Fruit fly (Drosophila melanogaster) whole organism, embryonic: ENCODE data around the gene CG45045.

Experiments used
- Atf6 ChIP-seq: fragments of 200-800 bp; sonication (Bioruptor generic); IDR thresholded peaks from 2 replicates; pipeline ENCODE4 v1.3.6; 2022; ENCODE audit warnings: missing biosample characterization, missing genetic modification characterization
- B-H1 ChIP-seq: fragments of 200-800 bp; sonication (Bioruptor generic); IDR thresholded peaks from 3 replicates; pipeline ENCODE4 v1.3.6; 2022; ENCODE audit warnings: missing biosample characterization, missing genetic modification characterization
- BEAF-32 ChIP-seq: fragments of 200-800 bp; sonication (Bioruptor generic); optimal IDR thresholded peaks from 3 replicates; lab custom pipeline; 2017; ENCODE audit warnings: missing biosample characterization, missing genetic modification characterization, mild to moderate bottlenecking, moderate library complexity, missing genetic modification reagents
- C15 ChIP-seq: fragments of 200-800 bp; sonication (Bioruptor generic); IDR thresholded peaks from 3 replicates; pipeline ENCODE4 v1.3.6; 2022; ENCODE audit warnings: missing biosample characterization, missing genetic modification characterization
- CG10274 ChIP-seq: fragments of 200-800 bp; sonication (Bioruptor generic); optimal IDR thresholded peaks from 3 replicates; lab custom pipeline; 2017; ENCODE audit warnings: missing biosample characterization, mild to moderate bottlenecking, missing genetic modification characterization
- CG12071 ChIP-seq: fragments of 200-800 bp; sonication (Bioruptor generic); optimal IDR thresholded peaks from 3 replicates; lab custom pipeline; 2018; ENCODE audit warnings: missing biosample characterization, mild to moderate bottlenecking, missing genetic modification characterization
- CG13775 ChIP-seq: fragments of 200-800 bp; sonication (Bioruptor generic); optimal IDR thresholded peaks from 3 replicates; lab custom pipeline; 2017; ENCODE audit warnings: missing biosample characterization, mild to moderate bottlenecking, missing genetic modification characterization
- CG14050 ChIP-seq: fragments of 200-800 bp; sonication (Bioruptor generic); IDR thresholded peaks from 3 replicates; pipeline ENCODE4 v1.3.6; 2022; ENCODE audit warnings: missing biosample characterization, missing genetic modification characterization
- CG1529 ChIP-seq: fragments of 200-800 bp; sonication (Bioruptor generic); optimal IDR thresholded peaks from 3 replicates; lab custom pipeline; 2018; ENCODE audit warnings: missing biosample characterization, missing genetic modification characterization
- CG17186 ChIP-seq: fragments of 200-800 bp; sonication (Bioruptor generic); optimal IDR thresholded peaks from 3 replicates; lab custom pipeline; 2017; ENCODE audit warnings: missing biosample characterization, missing genetic modification reagents, missing genetic modification characterization
- CG17568 ChIP-seq: fragments of 200-800 bp; sonication (Bioruptor generic); optimal IDR thresholded peaks from 2 replicates; lab custom pipeline; 2018; ENCODE audit warnings: missing biosample characterization, mild to moderate bottlenecking, missing genetic modification characterization, moderate library complexity
- CG2712 ChIP-seq: fragments of 200-800 bp; optimal IDR thresholded peaks from 3 replicates; lab custom pipeline; 2019; ENCODE audit warnings: missing biosample characterization, mild to moderate bottlenecking, missing genetic modification characterization, moderate library complexity
- CG2875 ChIP-seq: fragments of 200-800 bp; sonication (Bioruptor generic); optimal IDR thresholded peaks from 2 replicates; lab custom pipeline; 2017; ENCODE audit warnings: missing biosample characterization, mild to moderate bottlenecking, missing genetic modification characterization, missing genetic modification reagents
- CG43689 ChIP-seq: fragments of 200-800 bp; sonication (Bioruptor generic); IDR thresholded peaks from 2 replicates; pipeline ENCODE4 v1.3.6; 2022; ENCODE audit warnings: missing biosample characterization, missing genetic modification characterization
- CG6813 ChIP-seq: fragments of 200-800 bp; sonication (Bioruptor generic); optimal IDR thresholded peaks from 2 replicates; lab custom pipeline; 2017; ENCODE audit warnings: missing biosample characterization, missing genetic modification characterization, mild to moderate bottlenecking, moderate library complexity, missing genetic modification reagents
- CG6854 ChIP-seq: fragments of 200-800 bp; sonication (Bioruptor generic); optimal IDR thresholded peaks from 3 replicates; lab custom pipeline; 2017; ENCODE audit warnings: missing biosample characterization, mild to moderate bottlenecking, missing genetic modification characterization
- CG7271 ChIP-seq: fragments of 200-800 bp; sonication (Bioruptor generic); optimal IDR thresholded peaks from 2 replicates; lab custom pipeline; 2018; ENCODE audit warnings: missing biosample characterization, mild to moderate bottlenecking, missing genetic modification characterization, moderate library complexity
- CG7372 ChIP-seq: fragments of 200-800 bp; sonication (Bioruptor generic); IDR thresholded peaks from 2 replicates; pipeline ENCODE4 v1.3.6; 2022; ENCODE audit warnings: missing biosample characterization, missing genetic modification characterization
- CG7987 ChIP-seq: fragments of 200-800 bp; sonication (Bioruptor generic); optimal IDR thresholded peaks from 2 replicates; lab custom pipeline; 2018; ENCODE audit warnings: missing biosample characterization, mild to moderate bottlenecking, missing genetic modification characterization, moderate library complexity
- CG8765 ChIP-seq: fragments of 200-800 bp; sonication (Bioruptor generic); IDR thresholded peaks from 2 replicates; pipeline ENCODE4 v1.3.6; 2022; ENCODE audit warnings: missing biosample characterization, missing genetic modification characterization
- CG9932 ChIP-seq: fragments of 200-800 bp; sonication (Bioruptor generic); IDR thresholded peaks from 2 replicates; pipeline ENCODE4 v1.3.6; 2022; ENCODE audit warnings: missing biosample characterization, missing genetic modification characterization
- Chrac-16 ChIP-seq: fragments of 200-800 bp; sonication (Bioruptor generic); optimal IDR thresholded peaks from 3 replicates; lab custom pipeline; 2016; ENCODE audit warnings: missing biosample characterization, missing genetic modification characterization
- Drgx ChIP-seq: fragments of 200-800 bp; sonication (Bioruptor generic); IDR thresholded peaks from 2 replicates; pipeline ENCODE4 v1.3.6; 2022; ENCODE audit warnings: missing biosample characterization, missing genetic modification characterization
- Fer2 ChIP-seq: fragments of 200-800 bp; sonication (Bioruptor generic); optimal IDR thresholded peaks from 2 replicates; lab custom pipeline; 2018; ENCODE audit warnings: missing biosample characterization, mild to moderate bottlenecking, missing genetic modification characterization, moderate library complexity
- HHEX ChIP-seq: fragments of 200-800 bp; sonication (Bioruptor generic); optimal IDR thresholded peaks from 3 replicates; lab custom pipeline; 2017; ENCODE audit warnings: missing biosample characterization, mild to moderate bottlenecking, missing genetic modification characterization, missing genetic modification reagents
- HLH3B ChIP-seq: fragments of 200-800 bp; sonication (Bioruptor generic); IDR thresholded peaks from 2 replicates; pipeline ENCODE4 v1.3.6; 2022; ENCODE audit warnings: missing biosample characterization, missing genetic modification characterization
- Hr78 ChIP-seq, 2 experiments: fragments of 200-800 bp in 1 of 2; fragments of >200 bp in 1 of 2; sonication (Bioruptor generic) in 1 of 2; optimal IDR thresholded peaks; 2 replicates each; lab custom pipeline; 2017 to 2019; ENCODE audit warnings: missing biosample characterization in 2 of 2, missing genetic modification characterization in 2 of 2, mild to moderate bottlenecking in 1 of 2, moderate library complexity in 1 of 2
- Myb ChIP-seq: fragments of 200-800 bp; sonication (Bioruptor generic); optimal IDR thresholded peaks from 2 replicates; lab custom pipeline; 2016; ENCODE audit warnings: missing biosample characterization, missing genetic modification characterization
- Oaz ChIP-seq: fragments of 200-800 bp; sonication (Bioruptor generic); IDR thresholded peaks from 2 replicates; pipeline ENCODE4 v1.3.6; 2022; ENCODE audit warnings: missing biosample characterization, missing genetic modification characterization
- Pdp1 ChIP-seq, 2 experiments: fragments of 200-800 bp; sonication (Bioruptor generic); optimal IDR thresholded peaks; 3 replicates each; lab custom pipeline; 2016; ENCODE audit warnings: missing biosample characterization in 2 of 2, missing genetic modification characterization in 2 of 2, mild to moderate bottlenecking in 1 of 2, moderate library complexity in 1 of 2
- Rx ChIP-seq: fragments of 200-800 bp; sonication (Bioruptor generic); IDR thresholded peaks from 2 replicates; pipeline ENCODE4 v1.3.6; 2022; ENCODE audit warnings: missing biosample characterization, missing genetic modification characterization
- ara ChIP-seq: fragments of 200-800 bp; sonication (Bioruptor generic); IDR thresholded peaks from 2 replicates; pipeline ENCODE4 v1.3.6; 2022; ENCODE audit warnings: missing biosample characterization, missing genetic modification characterization
- ash1 ChIP-seq: fragments of 200-800 bp; sonication (Bioruptor generic); optimal IDR thresholded peaks from 2 replicates; lab custom pipeline; 2018; ENCODE audit warnings: missing biosample characterization, mild to moderate bottlenecking, missing genetic modification characterization
- bsh ChIP-seq, 2 experiments: fragments of 200-800 bp; sonication (Bioruptor generic); optimal IDR thresholded peaks; 2 replicates each; lab custom pipeline; 2017 to 2018; ENCODE audit warnings: mild to moderate bottlenecking in 2 of 2, missing biosample characterization in 2 of 2, missing genetic modification characterization in 2 of 2, moderate library complexity in 1 of 2
- chm ChIP-seq: fragments of 200-800 bp; sonication (Bioruptor generic); IDR thresholded peaks from 2 replicates; pipeline ENCODE4 v1.3.6; 2022; ENCODE audit warnings: missing biosample characterization, missing genetic modification characterization
- dpn ChIP-seq, 2 experiments: fragments of 200-800 bp; sonication (Bioruptor generic); optimal IDR thresholded peaks; 3 replicates each; lab custom pipeline; 2016; ENCODE audit warnings: missing biosample characterization in 2 of 2, missing genetic modification characterization in 2 of 2
- en ChIP-seq: fragments of 200-800 bp; sonication (Bioruptor generic); optimal IDR thresholded peaks from 2 replicates; lab custom pipeline; 2016; ENCODE audit warnings: missing biosample characterization, missing genetic modification characterization
- esg ChIP-seq: fragments of 200-800 bp; sonication (Bioruptor generic); conservative IDR thresholded peaks from 2 replicates; pipeline ENCODE4 v1.3.6; 2022; ENCODE audit warnings: missing biosample characterization, missing genetic modification characterization
- eve ChIP-seq, 2 experiments: fragments of >200 bp; optimal IDR thresholded peaks; 2 replicates each; lab custom pipeline; 2017; ENCODE audit warnings: missing biosample characterization in 2 of 2, missing genetic modification characterization in 2 of 2
- gce ChIP-seq: fragments of 200-800 bp; sonication (Bioruptor generic); IDR thresholded peaks from 3 replicates; pipeline ENCODE4 v1.3.6; 2022; ENCODE audit warnings: missing biosample characterization, missing genetic modification characterization
- nom ChIP-seq: fragments of 200-800 bp; sonication (Bioruptor generic); optimal IDR thresholded peaks from 2 replicates; lab custom pipeline; 2017; ENCODE audit warnings: missing biosample characterization, missing genetic modification characterization, mild to moderate bottlenecking, moderate library complexity, missing genetic modification reagents
- odd ChIP-seq: fragments of 200-800 bp; sonication (Bioruptor generic); optimal IDR thresholded peaks from 2 replicates; lab custom pipeline; 2017; ENCODE audit warnings: missing biosample characterization, mild to moderate bottlenecking, missing genetic modification characterization
- pb ChIP-seq: fragments of 200-800 bp; sonication (Bioruptor generic); optimal IDR thresholded peaks from 3 replicates; lab custom pipeline; 2016; ENCODE audit warnings: missing biosample characterization, missing genetic modification characterization
- peb ChIP-seq: fragments of 200-800 bp; sonication (Bioruptor generic); IDR thresholded peaks from 2 replicates; pipeline ENCODE4 v1.3.6; 2022; ENCODE audit warnings: missing biosample characterization, missing genetic modification characterization
- tna ChIP-seq: fragments of 200-800 bp; sonication (Bioruptor generic); IDR thresholded peaks from 2 replicates; pipeline ENCODE4 v1.3.6; 2022; ENCODE audit warnings: missing biosample characterization, missing genetic modification characterization; ENCODE audit not compliant: partially characterized antibody
- toy ChIP-seq: fragments of 200-800 bp; sonication (Bioruptor generic); IDR thresholded peaks from 2 replicates; pipeline ENCODE4 v1.3.6; 2022; ENCODE audit warnings: missing biosample characterization, missing genetic modification characterization
- vvl ChIP-seq: fragments of 200-800 bp; sonication (Bioruptor generic); IDR thresholded peaks from 2 replicates; pipeline ENCODE4 v1.3.6; 2022; ENCODE audit warnings: missing biosample characterization, missing genetic modification characterization
- wor ChIP-seq: fragments of 200-800 bp; sonication (Bioruptor generic); IDR thresholded peaks from 2 replicates; pipeline ENCODE4 v1.3.6; 2022; ENCODE audit warnings: missing biosample characterization, missing genetic modification characterization
- zfh1 ChIP-seq: fragments of 200-800 bp; sonication (Bioruptor generic); IDR thresholded peaks from 3 replicates; pipeline ENCODE4 v1.3.6; 2022; ENCODE audit warnings: missing biosample characterization, missing genetic modification characterization

The CG45045 gene

DNA sequence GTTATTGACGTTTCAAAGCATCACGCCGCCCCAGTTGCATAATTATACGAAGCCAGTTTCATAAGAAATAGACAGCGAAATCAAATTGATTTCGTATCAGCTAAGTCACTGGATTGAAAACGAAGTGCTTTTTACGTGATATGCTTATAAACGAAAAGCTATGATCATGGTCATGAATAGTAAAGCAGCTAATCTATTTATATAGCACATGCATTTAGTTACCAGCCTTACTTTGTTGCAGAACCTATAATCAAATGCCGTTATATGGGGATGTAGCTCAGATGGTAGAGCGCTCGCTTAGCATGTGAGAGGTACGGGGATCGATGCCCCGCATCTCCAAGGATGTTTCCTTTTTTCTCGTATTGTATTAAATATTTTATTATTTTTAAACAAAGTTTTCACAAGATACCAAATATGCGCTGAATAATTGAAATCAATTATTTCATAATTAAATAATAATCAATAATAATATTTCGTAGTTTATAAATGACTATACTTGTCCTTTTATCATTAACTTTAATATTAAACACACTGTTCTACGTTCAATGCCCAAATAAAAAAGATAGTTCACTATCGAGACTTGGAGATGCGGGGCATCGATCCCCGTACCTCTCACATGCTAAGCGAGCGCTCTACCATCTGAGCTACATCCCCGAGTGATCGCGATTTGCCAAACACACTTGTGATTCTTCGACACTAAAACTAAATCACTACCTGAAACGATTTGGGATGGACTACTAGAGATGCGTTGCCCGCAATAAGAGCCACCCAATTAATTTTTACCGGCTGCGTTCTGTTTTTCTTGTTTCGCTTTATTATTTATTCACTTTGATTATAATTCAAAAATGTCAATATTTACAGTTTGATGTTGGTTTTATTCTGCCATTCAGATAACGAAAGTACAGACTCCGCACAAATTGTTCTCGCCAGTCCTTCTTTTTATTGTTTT, 21.0 kb upstream of the CG45045 start (continued):
- TF ChIP-seq gce (GFP tag; lab: Robert Waterston, UW): no peak
- peak; percentile 9 for TF ChIP-seq CG2712
- TF ChIP-seq CG13775 (GFP tag; lab: Kevin White, UChicago): no peak
- TF ChIP-seq pb (GFP tag; lab: Kevin White, UChicago): no peak
- no peak for TF ChIP-seq bsh (GFP tag; optimal IDR thresholded peaks at IDR 0.05; lab: Kevin White, UChicago)
- no peak for TF ChIP-seq CG14050
- TF ChIP-seq CG7271 (tag; lab: Kevin White, UChicago): no peak
- TF ChIP-seq ara: peak; percentile 46; the same call in 1 of the 2 replicates
- TF ChIP-seq HLH3B: no peak
- no peak for TF ChIP-seq esg (GFP tag; lab: Robert Waterston, UW)
- TF ChIP-seq zfh1: no peak
- TF ChIP-seq CG7987 (GFP tag; lab: Kevin White, UChicago): no peak
- no peak for TF ChIP-seq CG2875
- TF ChIP-seq CG7372 (GFP tag; lab: Robert Waterston, UW): no peak
- no peak for TF ChIP-seq Atf6 (GFP tag; lab: Robert Waterston, UW)
- no peak for TF ChIP-seq C15 (GFP tag; lab: Robert Waterston, UW)
- TF ChIP-seq CG1529 (GFP tag; lab: Kevin White, UChicago): no peak
- TF ChIP-seq Pdp1 (GFP tag; optimal IDR thresholded peaks at IDR 0.05; lab: Kevin White, UChicago): peak; percentile 19 to 95
- TF ChIP-seq Drgx: no peak
- TF ChIP-seq peb (GFP tag; lab: Robert Waterston, UW): no peak
- no peak for TF ChIP-seq toy (GFP tag; lab: Robert Waterston, UW)
- no peak for TF ChIP-seq CG17568 (GFP tag; lab: Kevin White, UChicago)
- TF ChIP-seq nom: no peak
- TF ChIP-seq CG8765: no peak
- TF ChIP-seq CG12071 (GFP tag; lab: Kevin White, UChicago): no peak
- TF ChIP-seq CG10274: no peak
- TF ChIP-seq CG6813 (GFP tag; lab: Kevin White, UChicago): no peak
- no peak for TF ChIP-seq Myb
- TF ChIP-seq Hr78 (GFP tag; optimal IDR thresholded peaks at IDR 0.05; lab: Kevin White, UChicago): no peak
- TF ChIP-seq tna: peak; percentile 59; the same call in 1 of the 2 replicates
- no peak for TF ChIP-seq Fer2 (tag; lab: Kevin White, UChicago)
- no peak for TF ChIP-seq BEAF-32 (GFP tag; lab: Kevin White, UChicago)
- TF ChIP-seq dpn (GFP tag; optimal IDR thresholded peaks at IDR 0.05; lab: Kevin White, UChicago): no peak
- TF ChIP-seq eve (GFP tag; optimal IDR thresholded peaks at IDR 0.05; lab: Kevin White, UChicago): peak in 1 of 2 experiments; percentile 11
- no peak for TF ChIP-seq Oaz (GFP tag; lab: Robert Waterston, UW)
- no peak for TF ChIP-seq CG43689 (GFP tag; lab: Robert Waterston, UW)
- TF ChIP-seq chm (GFP tag; lab: Robert Waterston, UW): peak; percentile 20; the same call in 1 of the 2 replicates
- TF ChIP-seq odd (GFP tag; lab: Kevin White, UChicago): no peak
- no peak for TF ChIP-seq ash1 (GFP tag; lab: Kevin White, UChicago)
- no peak for TF ChIP-seq Chrac-16 (GFP tag; lab: Kevin White, UChicago)
- TF ChIP-seq vvl: peak; percentile 73; the same call in 1 of the 2 replicates
- TF ChIP-seq wor (GFP tag; lab: Robert Waterston, UW): no peak
- TF ChIP-seq CG6854 (GFP tag; lab: Kevin White, UChicago): no peak
- TF ChIP-seq Rx (GFP tag; lab: Robert Waterston, UW): no peak
- no peak for TF ChIP-seq B-H1
- peak; percentile 46; the same call in 1 of the 2 replicates for TF ChIP-seq CG9932 (GFP tag; lab: Robert Waterston, UW)
- no peak for TF ChIP-seq CG17186 (GFP tag; lab: Kevin White, UChicago)
- no peak for TF ChIP-seq en (GFP tag; lab: Kevin White, UChicago)
- no peak for TF ChIP-seq HHEX (GFP tag; lab: Kevin White, UChicago)
